Worm (Caenorhabditis elegans) whole organism, midembryonic: ENCODE results near the gene T19H12.6.

Source experiments
- T22C8.4 ChIP-seq: fragments of 200-800 bp; sonication (Bioruptor generic); IDR thresholded peaks from 2 replicates; pipeline ENCODE4 v1.3.6; 2022; ENCODE audit warnings: missing genetic modification characterization, missing compliant biosample characterization
- cog-1 ChIP-seq: sonication (generic microtip); optimal IDR thresholded peaks from 2 replicates; lab custom pipeline; 2016; ENCODE audit warnings: missing genetic modification characterization, missing compliant biosample characterization
- flt-1 ChIP-seq: fragments of 200-800 bp; sonication (Bioruptor generic); IDR thresholded peaks from 2 replicates; pipeline ENCODE4 v1.3.6; 2022; ENCODE audit warnings: missing genetic modification characterization, missing compliant biosample characterization
- klf-2 ChIP-seq: fragments of 200-800 bp; sonication (Bioruptor generic); conservative IDR thresholded peaks from 2 replicates; pipeline ENCODE4 v1.3.6; 2022; ENCODE audit warnings: missing genetic modification reagents, missing genetic modification characterization, missing compliant biosample characterization
- med-1 ChIP-seq: sonication (generic microtip); optimal IDR thresholded peaks from 2 replicates; lab custom pipeline; 2017; ENCODE audit warnings: missing genetic modification characterization, mild to moderate bottlenecking, missing compliant biosample characterization, antibody characterized with exemption, missing genetic modification reagents; ENCODE audit not compliant: insufficient read depth
- ref-1 ChIP-seq: fragments of 200-800 bp; sonication (Bioruptor generic); conservative IDR thresholded peaks from 2 replicates; pipeline ENCODE4 v1.3.6; 2022; ENCODE audit warnings: missing genetic modification reagents, missing genetic modification characterization, missing compliant biosample characterization
- tab-1 ChIP-seq: fragments of 200-800 bp; sonication (Bioruptor generic); IDR thresholded peaks from 2 replicates; pipeline ENCODE4 v1.3.6; 2022; ENCODE audit warnings: missing genetic modification characterization, missing compliant biosample characterization
- ztf-23 ChIP-seq: fragments of 200-800 bp; sonication (Bioruptor generic); IDR thresholded peaks from 2 replicates; pipeline ENCODE4 v1.3.6; 2022; ENCODE audit warnings: missing genetic modification reagents, missing genetic modification characterization, missing compliant biosample characterization
- ztf-29 ChIP-seq: fragments of 200-800 bp; sonication (Bioruptor generic); IDR thresholded peaks from 2 replicates; pipeline ENCODE4 v1.3.6; 2022; ENCODE audit warnings: missing genetic modification reagents, missing genetic modification characterization, missing compliant biosample characterization

The T19H12.6 gene

ce11 chrV:4885372-4885771 lies 7.9 kb upstream of the T19H12.6 start, which contains the start of gene T19H12.3:
Gene T19H12.3 (plus strand): TSS chrV:4885672.
- no peak for TF ChIP-seq cog-1 (tag; lab: Kevin White, UChicago)
- TF ChIP-seq tab-1 (GFP tag; lab: Robert Waterston, UW): no peak
- no peak for TF ChIP-seq klf-2 (GFP tag; lab: Robert Waterston, UW)
- TF ChIP-seq T22C8.4 (GFP tag; lab: Robert Waterston, UW): no peak
- no peak for TF ChIP-seq med-1

ce11 chrV:4884490-4884889 lies 7.0 kb upstream of the T19H12.6 start, which contains the start of gene T19H12.12:
Gene T19H12.12 (plus strand): TSS chrV:4884790.
- TF ChIP-seq cog-1 (tag; lab: Kevin White, UChicago): no peak
- TF ChIP-seq T22C8.4 (GFP tag; lab: Robert Waterston, UW): no peak
- no peak for TF ChIP-seq ref-1
- no peak for TF ChIP-seq ztf-29
- no peak for TF ChIP-seq klf-2 (GFP tag; lab: Robert Waterston, UW)
- TF ChIP-seq tab-1 (GFP tag; lab: Robert Waterston, UW): no peak
- TF ChIP-seq med-1: no peak
- no peak for TF ChIP-seq flt-1 (GFP tag; lab: Robert Waterston, UW)
- no peak for TF ChIP-seq ztf-23 (GFP tag; lab: Robert Waterston, UW)

DNA sequence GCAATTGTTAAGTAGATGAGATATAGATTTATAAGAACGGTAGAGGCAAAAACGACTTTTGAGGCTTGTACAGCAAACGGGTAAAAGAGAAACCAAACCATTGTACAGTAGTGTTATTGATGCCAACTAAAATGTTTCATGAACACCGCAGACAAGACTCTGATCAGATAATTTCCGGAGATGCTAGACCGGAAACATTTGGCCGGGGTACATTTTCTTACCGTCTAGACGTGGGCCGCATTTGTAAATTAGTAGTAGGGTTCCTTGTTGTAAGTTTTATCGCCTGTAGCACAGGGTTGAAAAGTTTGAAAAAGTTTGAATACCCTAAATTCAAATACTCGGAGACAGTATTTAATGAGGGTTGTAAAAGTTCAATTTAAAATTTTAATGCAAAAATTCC lies 3.9 kb upstream of the T19H12.6 start, which contains the start of gene str-32:
str-32 (minus strand) TSS at position 101 of the 400 bp plus-strand sequence.
- no peak for TF ChIP-seq cog-1 (tag; lab: Kevin White, UChicago)
- TF ChIP-seq med-1: no peak
- no peak for TF ChIP-seq flt-1 (GFP tag; lab: Robert Waterston, UW)
- TF ChIP-seq ztf-29: no peak

DNA sequence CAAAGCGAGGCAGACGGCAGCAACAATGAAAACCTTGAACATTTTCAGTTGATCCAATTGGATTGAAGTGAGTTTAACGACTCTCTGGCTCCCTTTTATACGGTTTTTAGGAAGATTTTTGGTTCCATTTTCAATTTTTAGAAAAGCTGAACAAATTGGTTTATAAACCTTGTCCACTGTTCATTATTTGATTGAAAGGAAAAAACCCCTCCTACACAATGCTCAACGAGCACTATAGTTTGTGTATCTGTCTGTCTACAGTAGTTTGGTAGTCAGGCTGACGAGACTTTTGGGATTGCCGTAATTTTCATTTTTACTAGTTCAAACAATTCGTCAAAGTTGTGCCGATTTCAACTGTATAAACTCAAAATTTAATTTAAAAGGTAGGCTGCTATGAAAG lies 1.8 kb upstream of the T19H12.6 start, which contains the start of gene T19H12.15:
T19H12.15 (minus strand) TSS at position 101 of the 400 bp plus-strand sequence.
- TF ChIP-seq med-1: no peak
- TF ChIP-seq cog-1 (tag; lab: Kevin White, UChicago): no peak
- TF ChIP-seq ztf-29: no peak
- no peak for TF ChIP-seq T22C8.4 (GFP tag; lab: Robert Waterston, UW)
- TF ChIP-seq klf-2 (GFP tag; lab: Robert Waterston, UW): no peak
- no peak for TF ChIP-seq ref-1
- no peak for TF ChIP-seq flt-1 (GFP tag; lab: Robert Waterston, UW)
- TF ChIP-seq tab-1 (GFP tag; lab: Robert Waterston, UW): no peak
- no peak for TF ChIP-seq ztf-23 (GFP tag; lab: Robert Waterston, UW)

- no peak for TF ChIP-seq tab-1 (GFP tag; lab: Robert Waterston, UW)
- no peak for TF ChIP-seq T22C8.4 (GFP tag; lab: Robert Waterston, UW)
- no peak for TF ChIP-seq cog-1 (tag; lab: Kevin White, UChicago)
- no peak for TF ChIP-seq flt-1 (GFP tag; lab: Robert Waterston, UW)
- no peak for TF ChIP-seq klf-2 (GFP tag; lab: Robert Waterston, UW)
- TF ChIP-seq ztf-29: no peak
- TF ChIP-seq ztf-23 (GFP tag; lab: Robert Waterston, UW): no peak
- TF ChIP-seq med-1: no peak
- TF ChIP-seq ref-1: no peak
Measured at ce11 chrV:4871992-4872391, 5.5 kb downstream of the T19H12.6 start, which contains the start of gene srd-33. Gene srd-33 (plus strand): TSS chrV:4872292.

DNA sequence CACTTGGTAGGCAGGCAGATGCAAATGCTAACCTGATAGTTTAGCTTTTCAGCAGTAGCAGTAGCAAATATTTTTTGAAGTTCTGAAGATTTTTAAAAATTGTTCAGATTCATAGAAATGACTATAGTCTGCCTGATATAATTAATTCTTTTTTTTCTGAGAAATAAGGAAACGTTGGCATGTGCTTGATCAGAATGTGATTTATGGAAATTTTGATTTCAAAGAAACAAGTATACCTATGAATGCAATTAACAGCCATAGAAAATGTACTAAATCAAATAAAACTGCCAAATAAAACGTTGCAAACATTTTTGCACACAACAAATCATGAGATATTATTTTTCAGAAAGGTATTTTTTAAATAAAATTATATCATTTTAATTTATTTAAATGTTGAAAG lies 6.9 kb downstream of the T19H12.6 start:
- no peak for TF ChIP-seq med-1
- TF ChIP-seq ref-1: no peak
- no peak for TF ChIP-seq klf-2 (GFP tag; lab: Robert Waterston, UW)
- TF ChIP-seq flt-1 (GFP tag; lab: Robert Waterston, UW): no peak
- no peak for TF ChIP-seq T22C8.4 (GFP tag; lab: Robert Waterston, UW)
- no peak for TF ChIP-seq ztf-23 (GFP tag; lab: Robert Waterston, UW)
- TF ChIP-seq ztf-29: no peak
- TF ChIP-seq tab-1 (GFP tag; lab: Robert Waterston, UW): no peak

DNA sequence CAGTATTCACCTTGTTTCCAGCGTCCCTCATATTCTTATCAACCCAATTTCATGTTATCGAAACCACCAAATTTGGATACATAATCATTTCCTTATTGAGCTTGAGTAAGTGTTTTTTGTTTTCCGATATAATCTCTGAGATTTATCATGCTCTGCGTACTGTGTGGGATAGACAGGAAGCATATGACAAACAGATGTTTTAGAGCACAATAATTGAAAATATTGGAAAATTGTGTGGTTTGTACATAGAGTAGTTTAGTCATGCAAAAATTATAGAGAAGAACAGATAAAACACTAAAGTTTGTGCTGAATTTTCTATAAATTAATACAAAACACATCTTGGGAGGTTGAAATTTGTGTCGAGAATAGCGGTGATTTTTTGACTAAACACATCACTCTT lies 8.8 kb downstream of the T19H12.6 start:
- no peak for TF ChIP-seq ref-1
- TF ChIP-seq tab-1 (GFP tag; lab: Robert Waterston, UW): no peak
- TF ChIP-seq ztf-23 (GFP tag; lab: Robert Waterston, UW): no peak
- no peak for TF ChIP-seq klf-2 (GFP tag; lab: Robert Waterston, UW)
- no peak for TF ChIP-seq flt-1 (GFP tag; lab: Robert Waterston, UW)
- no peak for TF ChIP-seq T22C8.4 (GFP tag; lab: Robert Waterston, UW)
- no peak for TF ChIP-seq cog-1 (tag; lab: Kevin White, UChicago)
- no peak for TF ChIP-seq ztf-29
- TF ChIP-seq med-1: no peak

- TF ChIP-seq cog-1 (tag; lab: Kevin White, UChicago) (no peak), flt-1 (GFP tag; lab: Robert Waterston, UW) (no peak), ref-1 (no peak), tab-1 (GFP tag; lab: Robert Waterston, UW) (no peak), klf-2 (GFP tag; lab: Robert Waterston, UW) (no peak), med-1 (no peak)
Measured at ce11 chrV:4867535-4867934, 10.0 kb downstream of the T19H12.6 start.

DNA sequence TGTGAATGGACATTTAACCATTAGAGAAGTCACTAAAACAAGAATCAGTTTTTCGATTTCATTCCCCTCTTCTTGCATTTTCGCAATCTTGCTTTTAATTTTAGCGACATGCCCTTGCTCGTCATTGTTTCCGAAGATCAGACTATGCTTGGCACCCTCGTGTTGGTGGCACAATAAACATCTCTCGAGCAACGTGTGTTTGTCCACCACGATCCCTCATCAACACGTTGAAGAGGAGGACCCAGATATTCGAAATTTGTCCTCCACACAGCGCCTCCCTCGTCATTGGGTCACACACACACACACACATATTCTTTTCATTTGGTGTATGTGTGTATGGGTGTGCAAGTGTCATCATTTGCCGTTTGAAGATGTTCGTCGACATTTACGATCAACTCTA lies 12.1 kb downstream of the T19H12.6 start, which contains the start of gene srd-32:
srd-32 (plus strand) TSS at position 301 of the 400 bp plus-strand sequence.
- TF ChIP-seq ztf-29 (no peak), tab-1 (GFP tag; lab: Robert Waterston, UW) (no peak), T22C8.4 (GFP tag; lab: Robert Waterston, UW) (no peak), med-1 (no peak), klf-2 (GFP tag; lab: Robert Waterston, UW) (no peak), ztf-23 (GFP tag; lab: Robert Waterston, UW) (no peak), ref-1 (no peak), flt-1 (GFP tag; lab: Robert Waterston, UW) (no peak), cog-1 (tag; lab: Kevin White, UChicago) (no peak)

DNA sequence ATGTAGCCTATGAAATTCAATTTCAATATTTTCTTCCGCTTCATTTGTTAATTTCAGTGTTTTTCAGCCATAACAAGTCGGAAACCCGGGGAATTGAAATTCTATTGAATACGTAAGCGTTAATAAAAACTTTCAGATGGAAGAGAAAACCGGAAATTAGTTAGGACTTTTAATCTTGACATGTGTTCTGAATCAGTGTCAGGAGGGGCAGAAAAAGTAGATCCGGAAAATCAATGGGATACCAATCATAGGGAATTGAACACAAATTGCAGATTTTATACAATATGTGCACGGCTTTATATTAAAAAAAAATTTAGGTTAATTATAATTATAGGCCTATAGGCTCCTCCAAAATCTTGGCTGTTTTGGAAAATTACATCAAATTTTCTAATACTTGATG lies 13.2 kb downstream of the T19H12.6 start:
- TF ChIP-seq ztf-29 (no peak), cog-1 (tag; lab: Kevin White, UChicago) (no peak), ref-1 (no peak), flt-1 (GFP tag; lab: Robert Waterston, UW) (no peak), med-1 (no peak), T22C8.4 (GFP tag; lab: Robert Waterston, UW) (no peak), tab-1 (GFP tag; lab: Robert Waterston, UW) (no peak), ztf-23 (GFP tag; lab: Robert Waterston, UW) (no peak), klf-2 (GFP tag; lab: Robert Waterston, UW) (no peak)
